Worm (Caenorhabditis elegans) whole organism, young adult: ENCODE measurements around the gene C38D9.8.

Source experiments
- B0019.2 ChIP-seq: fragments of 200-800 bp; sonication (Bioruptor generic); conservative IDR thresholded peaks from 2 replicates; pipeline ENCODE4 v1.3.6; 2022; ENCODE audit warnings: missing genetic modification reagents, missing genetic modification characterization, missing compliant biosample characterization
- B0035.1 ChIP-seq: sonication (generic microtip); optimal IDR thresholded peaks from 2 replicates; lab custom pipeline; 2016; ENCODE audit warnings: missing genetic modification characterization, mild to moderate bottlenecking, missing compliant biosample characterization, missing genotype, missing genetic modification reagents
- C06A6.2 ChIP-seq: fragments of 200-800 bp; sonication (Bioruptor generic); conservative IDR thresholded peaks from 2 replicates; pipeline ENCODE4 v1.3.6; 2022; ENCODE audit warnings: missing genetic modification characterization, missing compliant biosample characterization
- F10E7.11 ChIP-seq: sonication (generic microtip); optimal IDR thresholded peaks from 2 replicates; lab custom pipeline; 2017; ENCODE audit warnings: mild to moderate bottlenecking, missing genetic modification characterization, moderate library complexity, missing compliant biosample characterization
- F49E8.2 ChIP-seq: sonication (generic microtip); optimal IDR thresholded peaks from 3 replicates; lab custom pipeline; 2017; ENCODE audit warnings: missing genetic modification characterization, mild to moderate bottlenecking, missing compliant biosample characterization, antibody characterized with exemption, moderate library complexity; ENCODE audit not compliant: insufficient read depth
- K12H6.12 ChIP-seq: fragments of 200-800 bp; sonication (Bioruptor generic); optimal IDR thresholded peaks from 2 replicates; lab custom pipeline; 2018; ENCODE audit warnings: mild to moderate bottlenecking, missing genetic modification characterization, missing compliant biosample characterization
- T26A5.8 ChIP-seq: sonication (generic microtip); optimal IDR thresholded peaks from 2 replicates; lab custom pipeline; 2016; ENCODE audit warnings: missing genetic modification characterization, missing compliant biosample characterization
- Y67H2A.10 ChIP-seq: fragments of 200-800 bp; sonication (Bioruptor generic); conservative IDR thresholded peaks from 2 replicates; pipeline ENCODE4 v1.3.6; 2022; ENCODE audit warnings: missing genetic modification reagents, missing genetic modification characterization, missing compliant biosample characterization
- Y79H2A.3 ChIP-seq: fragments of 200-800 bp; sonication (Bioruptor generic); conservative IDR thresholded peaks from 2 replicates; pipeline ENCODE4 v1.3.6; 2022; ENCODE audit warnings: missing genetic modification reagents, missing genetic modification characterization, missing compliant biosample characterization
- aptf-3 ChIP-seq: fragments of 200-800 bp; sonication (Bioruptor generic); IDR thresholded peaks from 2 replicates; pipeline ENCODE4 v1.3.6; 2022; ENCODE audit warnings: missing genetic modification characterization, missing compliant biosample characterization
- atf-7 ChIP-seq: sonication (generic microtip); optimal IDR thresholded peaks from 2 replicates; lab custom pipeline; 2017; ENCODE audit warnings: mild to moderate bottlenecking, missing genetic modification characterization, missing compliant biosample characterization
- ccch-3 ChIP-seq: fragments of 200-800 bp; sonication (Bioruptor generic); optimal IDR thresholded peaks from 2 replicates; lab custom pipeline; 2018; ENCODE audit warnings: mild to moderate bottlenecking, missing genetic modification characterization, missing compliant biosample characterization
- ceh-100 ChIP-seq: fragments of 200-800 bp; sonication (Bioruptor generic); IDR thresholded peaks from 2 replicates; pipeline ENCODE4 v1.3.6; 2022; ENCODE audit warnings: missing genetic modification reagents, missing genetic modification characterization, missing compliant biosample characterization
- ceh-79 ChIP-seq: sonication (generic microtip); optimal IDR thresholded peaks from 2 replicates; lab custom pipeline; 2017; ENCODE audit warnings: mild to moderate bottlenecking, missing genetic modification characterization, missing compliant biosample characterization
- die-1 ChIP-seq: sonication (generic microtip); optimal IDR thresholded peaks from 2 replicates; lab custom pipeline; 2016; ENCODE audit warnings: missing genotype, mild to moderate bottlenecking, missing genetic modification characterization, missing compliant biosample characterization
- dpff-1 ChIP-seq: sonication (generic microtip); optimal IDR thresholded peaks from 2 replicates; lab custom pipeline; 2017; ENCODE audit warnings: mild to moderate bottlenecking, missing genetic modification characterization, missing compliant biosample characterization
- dpl-1 ChIP-seq: fragments of 150-350 bp; optimal IDR thresholded peaks from 2 replicates; lab custom pipeline; 2014; ENCODE audit warnings: missing biosample characterization, missing genetic modification reagents, missing genetic modification characterization
- efl-1 ChIP-seq: fragments of 150-350 bp; optimal IDR thresholded peaks from 2 replicates; lab custom pipeline; 2014; ENCODE audit warnings: missing biosample characterization, missing genetic modification reagents, missing genetic modification characterization
- egl-18 ChIP-seq: fragments of 200-800 bp; sonication (Bioruptor generic); IDR thresholded peaks from 2 replicates; pipeline ENCODE4 v1.3.6; 2022; ENCODE audit warnings: missing genetic modification reagents, missing genetic modification characterization, missing compliant biosample characterization
- egl-44 ChIP-seq: fragments of 200-800 bp; sonication (Bioruptor generic); IDR thresholded peaks from 2 replicates; pipeline ENCODE4 v1.3.6; 2022; ENCODE audit warnings: missing genetic modification reagents, missing genetic modification characterization, missing compliant biosample characterization
- hlh-26 ChIP-seq: fragments of 200-800 bp; sonication (Bioruptor generic); conservative IDR thresholded peaks from 2 replicates; pipeline ENCODE4 v1.3.6; 2022; ENCODE audit warnings: missing genetic modification reagents, missing genetic modification characterization, missing compliant biosample characterization
- hmg-20 ChIP-seq: fragments of 200-800 bp; sonication (Bioruptor generic); IDR thresholded peaks from 2 replicates; pipeline ENCODE4 v1.3.6; 2022; ENCODE audit warnings: missing genetic modification reagents, missing genetic modification characterization, missing compliant biosample characterization
- lag-1 ChIP-seq: fragments of 200-800 bp; sonication (Bioruptor generic); IDR thresholded peaks from 2 replicates; pipeline ENCODE4 v1.3.6; 2022; ENCODE audit warnings: missing genetic modification reagents, missing genetic modification characterization, missing compliant biosample characterization
- let-607 ChIP-seq, 2 experiments: fragments of 200-800 bp in 1 of 2; sonication (Bioruptor generic) in 1 of 2; sonication (generic microtip) in 1 of 2; optimal IDR thresholded peaks; 2 replicates each; lab custom pipeline; 2016 to 2018; ENCODE audit warnings: mild to moderate bottlenecking in 2 of 2, missing compliant biosample characterization in 2 of 2, missing genetic modification characterization in 2 of 2, moderate library complexity in 2 of 2, missing genotype in 1 of 2
- lin-26 ChIP-seq: fragments of 200-800 bp; sonication (Bioruptor generic); IDR thresholded peaks from 2 replicates; pipeline ENCODE4 v1.3.6; 2022; ENCODE audit warnings: missing genetic modification reagents, missing genetic modification characterization, missing compliant biosample characterization
- lin-35 ChIP-seq, 3 experiments: fragments of 150-350 bp in 2 of 3; sonication (generic microtip) in 1 of 3; optimal IDR thresholded peaks; 2 replicates each; lab custom pipeline; 2014 to 2018; ENCODE audit warnings: missing biosample characterization in 3 of 3, missing genetic modification characterization in 3 of 3, missing genetic modification reagents in 3 of 3
- lir-1 ChIP-seq: fragments of 200-800 bp; sonication (Bioruptor generic); conservative IDR thresholded peaks from 2 replicates; pipeline ENCODE4 v1.3.6; 2022; ENCODE audit warnings: missing genetic modification reagents, missing genetic modification characterization, missing compliant biosample characterization
- mes-4 ChIP-seq: sonication (generic microtip); optimal IDR thresholded peaks from 2 replicates; lab custom pipeline; 2016; ENCODE audit warnings: missing genotype, missing genetic modification characterization, missing compliant biosample characterization
- nfya-2 ChIP-seq: fragments of 200-800 bp; sonication (Bioruptor generic); IDR thresholded peaks from 2 replicates; pipeline ENCODE4 v1.3.6; 2022; ENCODE audit warnings: missing genetic modification reagents, missing genetic modification characterization, missing compliant biosample characterization
- nhr-120 ChIP-seq: fragments of 200-800 bp; sonication (Bioruptor generic); IDR thresholded peaks from 2 replicates; pipeline ENCODE4 v1.3.6; 2022; ENCODE audit warnings: missing genetic modification characterization, missing compliant biosample characterization
- nhr-179 ChIP-seq: sonication (generic microtip); optimal IDR thresholded peaks from 2 replicates; lab custom pipeline; 2016; ENCODE audit warnings: mild to moderate bottlenecking, missing genetic modification characterization, missing compliant biosample characterization
- rcor-1 ChIP-seq: fragments of 200-800 bp; sonication (Bioruptor generic); IDR thresholded peaks from 2 replicates; pipeline ENCODE4 v1.3.6; 2022; ENCODE audit warnings: missing genetic modification reagents, missing genetic modification characterization, missing compliant biosample characterization
- tlf-1 ChIP-seq: fragments of 200-800 bp; sonication (Bioruptor generic); optimal IDR thresholded peaks from 2 replicates; lab custom pipeline; 2018; ENCODE audit warnings: mild to moderate bottlenecking, missing genetic modification characterization, missing compliant biosample characterization
- unc-62 ChIP-seq: fragments of 150-350 bp; optimal IDR thresholded peaks from 2 replicates; lab custom pipeline; 2014; ENCODE audit warnings: missing biosample characterization, missing genetic modification reagents, missing genetic modification characterization
- ztf-18 ChIP-seq: sonication (generic microtip); optimal IDR thresholded peaks from 2 replicates; lab custom pipeline; 2016; ENCODE audit warnings: missing genotype, mild to moderate bottlenecking, missing genetic modification characterization, missing compliant biosample characterization
- ztf-25 ChIP-seq: fragments of 200-800 bp; sonication (Bioruptor generic); IDR thresholded peaks from 2 replicates; pipeline ENCODE4 v1.3.6; 2022; ENCODE audit warnings: missing genetic modification reagents, missing genetic modification characterization, missing compliant biosample characterization

C38D9.8 gene

DNA sequence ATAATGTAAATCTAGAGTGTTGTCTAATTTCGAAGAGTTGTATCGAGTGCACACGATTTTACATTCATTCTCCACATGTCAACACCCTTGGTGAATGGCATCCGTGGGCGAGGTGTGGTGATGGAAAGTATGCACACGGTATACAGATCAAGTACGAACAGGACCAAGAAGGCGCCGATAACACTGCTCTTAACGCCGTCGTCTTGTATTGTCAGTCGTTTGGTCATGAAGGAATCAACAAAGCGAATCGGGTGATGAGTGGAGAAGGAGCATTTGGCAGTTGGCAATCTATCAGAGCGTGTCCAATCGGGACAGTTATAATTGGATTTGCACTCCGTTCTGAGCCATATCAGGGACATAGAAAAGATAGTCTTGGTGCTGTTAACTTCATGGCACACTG, 19.5 kb downstream of the C38D9.8 start:
- TF ChIP-seq unc-62 (GFP tag; lab: Kevin White, UChicago) (no peak), T26A5.8 (tag; lab: Kevin White, UChicago) (no peak), B0019.2 (GFP tag; lab: Robert Waterston, UW) (no peak), K12H6.12 (tag; lab: Kevin White, UChicago) (no peak), F10E7.11 (tag; lab: Kevin White, UChicago) (no peak), tlf-1 (GFP tag; lab: Kevin White, UChicago) (no peak), lir-1 (no peak), nfya-2 (GFP tag; lab: Robert Waterston, UW) (no peak), ceh-100 (GFP tag; lab: Robert Waterston, UW) (no peak)

DNA sequence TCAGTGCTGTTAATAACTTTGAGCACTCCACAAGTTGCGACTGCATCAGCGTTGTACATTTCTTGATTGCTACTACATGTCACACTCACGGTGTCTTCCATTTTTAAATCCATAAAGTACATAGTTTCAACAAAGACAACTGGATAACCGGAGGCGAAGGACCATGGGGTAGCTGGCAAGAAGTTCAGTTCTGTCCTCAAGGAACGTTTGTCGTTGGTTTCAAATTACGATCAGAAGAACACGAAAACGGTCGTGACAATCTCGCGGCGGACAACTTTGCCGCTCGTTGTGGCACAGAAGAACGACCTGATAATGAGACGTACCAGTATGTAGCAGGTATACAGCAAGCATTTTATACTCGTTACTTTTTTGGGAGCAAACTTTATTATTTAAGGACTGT, 20.0 kb downstream of the C38D9.8 start, which contains the start of gene C18D4.3:
Gene C18D4.3, minus strand, starts transcription at position 101 of the 400 bp plus-strand sequence.
- TF ChIP-seq die-1 (tag; lab: Kevin White, UChicago) (no peak), hlh-26 (GFP tag; lab: Robert Waterston, UW) (no peak), lag-1 (GFP tag; lab: Robert Waterston, UW) (no peak), nhr-120 (GFP tag; lab: Robert Waterston, UW) (no peak), egl-18 (no peak), dpff-1 (tag; lab: Kevin White, UChicago) (no peak), Y79H2A.3 (GFP tag; lab: Robert Waterston, UW) (no peak), ztf-25 (GFP tag; lab: Robert Waterston, UW) (no peak), atf-7 (no peak), rcor-1 (GFP tag; lab: Robert Waterston, UW) (no peak), Y67H2A.10 (no peak), egl-44 (GFP tag; lab: Robert Waterston, UW) (no peak), nhr-179 (no peak), B0035.1 (tag; lab: Kevin White, UChicago) (no peak), aptf-3 (no peak), ceh-79 (tag; lab: Kevin White, UChicago) (no peak), F10E7.11 (tag; lab: Kevin White, UChicago) (no peak), mes-4 (no peak)

DNA sequence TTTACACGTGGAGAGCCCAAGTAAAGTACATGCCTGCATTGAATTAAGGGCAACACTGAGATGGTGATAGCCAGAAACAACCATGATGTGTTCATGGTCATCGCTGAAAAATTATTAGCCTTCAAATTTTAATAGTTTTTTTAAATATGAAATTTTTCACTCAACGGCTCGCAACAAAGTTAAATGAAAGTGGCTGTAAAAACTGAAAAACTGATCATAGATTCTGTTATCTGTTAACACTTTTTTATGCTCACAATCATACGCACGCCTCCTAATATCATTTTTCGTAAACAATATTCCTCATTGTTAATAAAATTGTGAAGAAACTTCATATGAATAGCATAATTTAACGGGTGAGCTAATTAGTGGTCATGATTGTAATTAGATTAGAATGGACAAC, 21.2 kb downstream of the C38D9.8 start, which contains the start of gene C18D4.4:
Gene C18D4.4, minus strand, starts transcription at position 101 of the 400 bp plus-strand sequence.
- TF ChIP-seq dpl-1 (GFP tag; lab: Kevin White, UChicago) (no peak), Y79H2A.3 (GFP tag; lab: Robert Waterston, UW) (no peak)

DNA sequence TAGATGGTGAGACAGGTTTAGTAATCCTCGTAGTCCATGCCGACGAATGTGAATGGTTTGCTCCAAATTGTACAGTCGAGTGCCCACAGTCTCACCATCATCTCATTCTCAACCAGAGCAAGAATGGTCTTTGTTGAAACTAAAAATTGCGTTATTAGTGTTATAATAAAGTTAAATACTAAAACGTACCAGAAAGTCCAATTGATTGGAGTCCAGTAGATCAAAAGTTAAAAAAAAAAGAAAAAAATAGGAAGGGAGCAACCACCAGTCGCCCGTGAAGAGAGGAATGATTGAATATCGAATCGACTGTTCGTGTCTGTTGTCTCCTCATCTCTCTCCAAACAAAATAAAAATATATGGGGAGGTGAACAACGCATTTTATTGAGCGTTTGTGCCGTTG, 22.2 kb downstream of the C38D9.8 start, which contains the start of gene C18D4.12:
Gene C18D4.12, minus strand, starts transcription at position 101 of the 400 bp plus-strand sequence.
- TF ChIP-seq lag-1 (GFP tag; lab: Robert Waterston, UW): no peak
- TF ChIP-seq lin-26: no peak
- no peak for TF ChIP-seq C06A6.2 (GFP tag; lab: Robert Waterston, UW)
- no peak for TF ChIP-seq ccch-3 (GFP tag; lab: Kevin White, UChicago)
- no peak for TF ChIP-seq ztf-18 (tag; lab: Kevin White, UChicago)
- TF ChIP-seq efl-1: no peak
- TF ChIP-seq hmg-20 (GFP tag; lab: Robert Waterston, UW): no peak
- no peak for TF ChIP-seq F49E8.2
- no peak for TF ChIP-seq let-607 (tag; optimal IDR thresholded peaks at IDR 0.05; lab: Kevin White, UChicago)
- no peak for TF ChIP-seq dpl-1 (GFP tag; lab: Kevin White, UChicago)
- TF ChIP-seq lin-35 (GFP tag; optimal IDR thresholded peaks at IDR 0.05; lab: Kevin White, UChicago): no peak
- no peak for TF ChIP-seq hlh-26 (GFP tag; lab: Robert Waterston, UW)
- TF ChIP-seq, all 124 proteins: peak for 0
